Worm (Caenorhabditis elegans): ENCODE measurements around the gene txt-3.

txt-3 gene

ce11 chrIV:4963834-4964233 lies at the start of gene txt-3:
TSS of gene txt-3 (plus strand) at chrIV:4963958.
- TF ChIP-seq ctbp-1 (GFP tag; IDR thresholded peaks at IDR 0.05) (no peak), ceh-44 (GFP tag; IDR thresholded peaks at IDR 0.05) (no peak), tra-1 (GFP tag; IDR thresholded peaks at IDR 0.05) (no peak), unc-62 (GFP tag; optimal IDR thresholded peaks at IDR 0.05 in 1 of 2) (peak in 1 of 2 experiments; percentile 99), unc-62 (tag; optimal IDR thresholded peaks at IDR 0.05) (no peak), cey-2 (tag; optimal IDR thresholded peaks at IDR 0.05; ENCODE audit: borderline replicate concordance, insufficient read depth) (no peak), hlh-30 (tag; optimal IDR thresholded peaks at IDR 0.05; ENCODE audit: insufficient read depth) (no peak), unc-39 (tag; optimal IDR thresholded peaks at IDR 0.05) (no peak), pqm-1 (tag; optimal IDR thresholded peaks at IDR 0.05) (no peak)

ce11 chrIV:4915689-4916088 lies 48.1 kb upstream of the txt-3 start, which contains the start of gene str-155:
TSS of gene str-155 (plus strand) at chrIV:4915989.
- TF ChIP-seq nhr-77 (tag; optimal IDR thresholded peaks at IDR 0.05) (no peak), nhr-237 (tag; optimal IDR thresholded peaks at IDR 0.05) (no peak), lim-7 (GFP tag; IDR thresholded peaks at IDR 0.05) (no peak), unc-62 (GFP tag; optimal IDR thresholded peaks at IDR 0.05 in 1 of 2) (peak in 1 of 2 experiments; percentile 65), unc-62 (tag; optimal IDR thresholded peaks at IDR 0.05) (no peak)

- TF ChIP-seq Y105C5A.15 (GFP tag; IDR thresholded peaks at IDR 0.05) (no peak), lin-39 (tag; optimal IDR thresholded peaks at IDR 0.05) (no peak), attf-4 (tag; optimal IDR thresholded peaks at IDR 0.05) (no peak), nhr-42 (GFP tag; IDR thresholded peaks at IDR 0.05) (no peak), F37D6.2 (tag; optimal IDR thresholded peaks at IDR 0.05) (no peak), F44E2.7 (GFP tag; IDR thresholded peaks at IDR 0.05) (no peak), mdt-29 (GFP tag; IDR thresholded peaks at IDR 0.05) (no peak), T26A8.4 (GFP tag; IDR thresholded peaks at IDR 0.05) (no peak), daf-16 (GFP tag; optimal IDR thresholded peaks at IDR 0.05) (no peak), daf-16 (tag; optimal IDR thresholded peaks at IDR 0.05) (no peak), Y75B8A.6 (GFP tag; IDR thresholded peaks at IDR 0.05) (no peak), hif-1 (tag; optimal IDR thresholded peaks at IDR 0.05) (no peak), jun-1 (tag; optimal IDR thresholded peaks at IDR 0.05) (no peak), sdz-12 (GFP tag; optimal IDR thresholded peaks at IDR 0.05) (no peak), snpc-4 (tag; optimal IDR thresholded peaks at IDR 0.05) (no peak), nhr-102 (tag; optimal IDR thresholded peaks at IDR 0.05) (no peak), hlh-11 (tag; optimal IDR thresholded peaks at IDR 0.05) (no peak), ceh-20 (GFP tag; IDR thresholded peaks at IDR 0.05) (no peak), nhr-10 (tag; optimal IDR thresholded peaks at IDR 0.05) (no peak)
These were observed 46.0 kb upstream of the txt-3 start, which contains the start of gene str-158 for ce11 chrIV:4917774-4918173. TSS of gene str-158 (plus strand) at chrIV:4918074.

ce11 chrIV:4930045-4930444 lies 33.7 kb upstream of the txt-3 start, which contains the start of gene Y9C9A.8:
TSS of gene Y9C9A.8 (plus strand) at chrIV:4930345.
- TF ChIP-seq daf-16 (GFP tag; optimal IDR thresholded peaks at IDR 0.05) (no peak), daf-16 (tag; optimal IDR thresholded peaks at IDR 0.05) (peak; percentile 30), zfp-2 (tag; optimal IDR thresholded peaks at IDR 0.05) (no peak)

- TF ChIP-seq pha-4 (GFP tag; IDR thresholded peaks at IDR 0.05) (peak; percentile 51; the same call in 1 of the 2 replicates), pha-4 (tag; optimal IDR thresholded peaks at IDR 0.05) (no peak), ceh-20 (GFP tag; IDR thresholded peaks at IDR 0.05) (no peak), fkh-10 (GFP tag; optimal IDR thresholded peaks at IDR 0.05) (no peak), zip-11 (GFP tag; IDR thresholded peaks at IDR 0.05) (no peak), dve-1 (tag; optimal IDR thresholded peaks at IDR 0.05; ENCODE audit: insufficient read depth) (peak; percentile 42), ZK546.5 (tag; optimal IDR thresholded peaks at IDR 0.05) (no peak), spr-1 (tag; optimal IDR thresholded peaks at IDR 0.05) (peak; percentile 57), hmg-1.1 (GFP tag; IDR thresholded peaks at IDR 0.05) (no peak), snpc-1.2 (GFP tag; IDR thresholded peaks at IDR 0.05) (peak; percentile 98), daf-19 (GFP tag; conservative IDR thresholded peaks at IDR 0.05) (0 out of 2 replicates have a peak, but pooled peaks have one; percentile 29), lim-7 (GFP tag; IDR thresholded peaks at IDR 0.05) (no peak), F49E8.2 (tag; optimal IDR thresholded peaks at IDR 0.05; ENCODE audit: borderline replicate concordance) (peak; percentile 79), daf-16 (GFP tag; optimal IDR thresholded peaks at IDR 0.05) (peak in 1 of 2 experiments; percentile 56), daf-16 (tag; optimal IDR thresholded peaks at IDR 0.05) (peak; percentile 48), snpc-4 (tag; optimal IDR thresholded peaks at IDR 0.05) (peak; percentile 82), T26A8.4 (GFP tag; IDR thresholded peaks at IDR 0.05) (no peak), nhr-76 (tag; optimal IDR thresholded peaks at IDR 0.05) (no peak)
These were observed 32.9 kb upstream of the txt-3 start for ce11 chrIV:4930754-4931322.

All from whole organism, L4 larva.